Worm (Caenorhabditis elegans) whole organism, young adult: ENCODE results near the gene saeg-1.
A peak's percentile ranks its signal among the peaks of the same experiment; 100 is the strongest.

Source experiments
- B0035.1 ChIP-seq: sonication (generic microtip); optimal IDR thresholded peaks from 2 replicates; lab custom pipeline; 2016; ENCODE audit warnings: missing genetic modification characterization, mild to moderate bottlenecking, missing compliant biosample characterization, missing genotype, missing genetic modification reagents
- B0336.3 ChIP-seq: fragments of 200-800 bp; sonication (Bioruptor generic); IDR thresholded peaks from 2 replicates; pipeline ENCODE4 v1.3.6; 2022; ENCODE audit warnings: missing genetic modification characterization, missing compliant biosample characterization
- C06A6.2 ChIP-seq: fragments of 200-800 bp; sonication (Bioruptor generic); conservative IDR thresholded peaks from 2 replicates; pipeline ENCODE4 v1.3.6; 2022; ENCODE audit warnings: missing genetic modification characterization, missing compliant biosample characterization
- F22D6.2 ChIP-seq: sonication (generic microtip); optimal IDR thresholded peaks from 2 replicates; lab custom pipeline; 2016; ENCODE audit warnings: mild to moderate bottlenecking, missing genetic modification characterization, missing compliant biosample characterization
- T26A5.8 ChIP-seq: sonication (generic microtip); optimal IDR thresholded peaks from 2 replicates; lab custom pipeline; 2016; ENCODE audit warnings: missing genetic modification characterization, missing compliant biosample characterization
- Y79H2A.3 ChIP-seq: fragments of 200-800 bp; sonication (Bioruptor generic); conservative IDR thresholded peaks from 2 replicates; pipeline ENCODE4 v1.3.6; 2022; ENCODE audit warnings: missing genetic modification reagents, missing genetic modification characterization, missing compliant biosample characterization
- aptf-3 ChIP-seq: fragments of 200-800 bp; sonication (Bioruptor generic); IDR thresholded peaks from 2 replicates; pipeline ENCODE4 v1.3.6; 2022; ENCODE audit warnings: missing genetic modification characterization, missing compliant biosample characterization
- bed-2 ChIP-seq: fragments of 200-800 bp; sonication (Bioruptor generic); IDR thresholded peaks from 2 replicates; pipeline ENCODE4 v1.3.6; 2022; ENCODE audit warnings: missing genetic modification reagents, missing genetic modification characterization, missing compliant biosample characterization
- cebp-1 ChIP-seq, 2 experiments: fragments of 200-800 bp in 1 of 2; sonication (Bioruptor generic) in 1 of 2; sonication (generic microtip) in 1 of 2; IDR thresholded peaks in 1 of 2; optimal IDR thresholded peaks in 1 of 2; 2 replicates each; pipeline versions ENCODE4 v1.3.6 to Lab custom; 2017 to 2022; ENCODE audit warnings: missing compliant biosample characterization in 2 of 2, missing genetic modification characterization in 2 of 2, mild to moderate bottlenecking in 1 of 2, missing genetic modification reagents in 1 of 2, moderate library complexity in 1 of 2
- cebp-2 ChIP-seq: fragments of 200-800 bp; sonication (Bioruptor generic); IDR thresholded peaks from 2 replicates; pipeline ENCODE4 v1.3.6; 2022; ENCODE audit warnings: missing genetic modification characterization, missing compliant biosample characterization
- ceh-27 ChIP-seq: fragments of 200-800 bp; sonication (Bioruptor generic); optimal IDR thresholded peaks from 2 replicates; lab custom pipeline; 2018; ENCODE audit warnings: mild to moderate bottlenecking, missing genetic modification characterization, moderate library complexity, missing compliant biosample characterization
- ceh-91 ChIP-seq: fragments of 200-800 bp; sonication (Bioruptor generic); IDR thresholded peaks from 2 replicates; pipeline ENCODE4 v1.3.6; 2022; ENCODE audit warnings: missing genetic modification reagents, missing genetic modification characterization, missing compliant biosample characterization
- chd-7 ChIP-seq: sonication (generic microtip); optimal IDR thresholded peaks from 2 replicates; lab custom pipeline; 2016; ENCODE audit warnings: mild to moderate bottlenecking, missing genetic modification characterization, moderate library complexity, missing compliant biosample characterization
- egl-18 ChIP-seq: fragments of 200-800 bp; sonication (Bioruptor generic); IDR thresholded peaks from 2 replicates; pipeline ENCODE4 v1.3.6; 2022; ENCODE audit warnings: missing genetic modification reagents, missing genetic modification characterization, missing compliant biosample characterization
- gei-17 ChIP-seq: fragments of 200-800 bp; sonication (Bioruptor generic); optimal IDR thresholded peaks from 2 replicates; lab custom pipeline; 2018; ENCODE audit warnings: mild to moderate bottlenecking, missing genetic modification characterization, missing compliant biosample characterization
- him-1 ChIP-seq: sonication (generic microtip); optimal IDR thresholded peaks from 2 replicates; lab custom pipeline; 2016; ENCODE audit warnings: missing genotype, missing genetic modification reagents, missing genetic modification characterization, missing compliant biosample characterization
- hlh-12 ChIP-seq: sonication (generic microtip); optimal IDR thresholded peaks from 2 replicates; lab custom pipeline; 2016; ENCODE audit warnings: missing genetic modification characterization, missing compliant biosample characterization
- hmg-1.2 ChIP-seq: fragments of 200-800 bp; sonication (Bioruptor generic); IDR thresholded peaks from 2 replicates; pipeline ENCODE4 v1.3.6; 2022; ENCODE audit warnings: missing genetic modification reagents, missing genetic modification characterization, missing compliant biosample characterization
- let-607 ChIP-seq, 2 experiments: fragments of 200-800 bp in 1 of 2; sonication (Bioruptor generic) in 1 of 2; sonication (generic microtip) in 1 of 2; optimal IDR thresholded peaks; 2 replicates each; lab custom pipeline; 2016 to 2018; ENCODE audit warnings: mild to moderate bottlenecking in 2 of 2, missing compliant biosample characterization in 2 of 2, missing genetic modification characterization in 2 of 2, moderate library complexity in 2 of 2, missing genotype in 1 of 2
- lin-26 ChIP-seq: fragments of 200-800 bp; sonication (Bioruptor generic); IDR thresholded peaks from 2 replicates; pipeline ENCODE4 v1.3.6; 2022; ENCODE audit warnings: missing genetic modification reagents, missing genetic modification characterization, missing compliant biosample characterization
- lin-40 ChIP-seq: sonication (generic microtip); optimal IDR thresholded peaks from 2 replicates; lab custom pipeline; 2016; ENCODE audit warnings: missing genetic modification characterization, mild to moderate bottlenecking, missing compliant biosample characterization, missing genotype, missing genetic modification reagents
- madf-3 ChIP-seq: fragments of 200-800 bp; sonication (Bioruptor generic); IDR thresholded peaks from 2 replicates; pipeline ENCODE4 v1.3.6; 2022; ENCODE audit warnings: missing genetic modification reagents, missing genetic modification characterization, missing compliant biosample characterization
- madf-8 ChIP-seq: fragments of 200-800 bp; sonication (Bioruptor generic); conservative IDR thresholded peaks from 2 replicates; pipeline ENCODE4 v1.3.6; 2022; ENCODE audit warnings: missing genetic modification reagents, missing genetic modification characterization, missing compliant biosample characterization
- mcd-1 ChIP-seq: fragments of 200-800 bp; sonication (Bioruptor generic); IDR thresholded peaks from 2 replicates; pipeline ENCODE4 v1.3.6; 2022; ENCODE audit warnings: missing genetic modification reagents, missing genetic modification characterization, missing compliant biosample characterization
- mel-28 ChIP-seq: sonication (generic microtip); optimal IDR thresholded peaks from 2 replicates; lab custom pipeline; 2016; ENCODE audit warnings: borderline replicate concordance, mild to moderate bottlenecking, missing genetic modification characterization, missing compliant biosample characterization
- mes-4 ChIP-seq: sonication (generic microtip); optimal IDR thresholded peaks from 2 replicates; lab custom pipeline; 2016; ENCODE audit warnings: missing genotype, missing genetic modification characterization, missing compliant biosample characterization
- mxl-1 ChIP-seq: sonication (generic microtip); optimal IDR thresholded peaks from 2 replicates; lab custom pipeline; 2016; ENCODE audit warnings: missing genetic modification characterization, missing compliant biosample characterization
- nfya-1 ChIP-seq: sonication (generic microtip); optimal IDR thresholded peaks from 2 replicates; lab custom pipeline; 2017; ENCODE audit warnings: antibody characterized with exemption, missing compliant biosample characterization, missing genetic modification characterization, borderline replicate concordance; ENCODE audit not compliant: insufficient read depth
- nfyb-1 ChIP-seq: fragments of 200-800 bp; sonication (Bioruptor generic); IDR thresholded peaks from 2 replicates; pipeline ENCODE4 v1.3.6; 2022; ENCODE audit warnings: missing genetic modification reagents, missing genetic modification characterization, missing compliant biosample characterization
- nhr-80 ChIP-seq: sonication (generic microtip); optimal IDR thresholded peaks from 2 replicates; lab custom pipeline; 2016; ENCODE audit warnings: missing genetic modification characterization, missing compliant biosample characterization
- nhr-90 ChIP-seq: sonication (generic microtip); optimal IDR thresholded peaks from 2 replicates; lab custom pipeline; 2016; ENCODE audit warnings: missing genotype, mild to moderate bottlenecking, missing genetic modification characterization, missing compliant biosample characterization
- snpc-1.1 ChIP-seq: sonication (generic microtip); optimal IDR thresholded peaks from 2 replicates; lab custom pipeline; 2017; ENCODE audit warnings: missing genetic modification characterization, mild to moderate bottlenecking, missing compliant biosample characterization, antibody characterized with exemption, moderate library complexity, missing genotype, missing genetic modification reagents; ENCODE audit not compliant: insufficient read depth
- snpc-4 ChIP-seq, 5 experiments: fragments of 150-350 bp in 1 of 5; sonication (generic microtip) in 4 of 5; optimal IDR thresholded peaks; 2 replicates each; lab custom pipeline; 2014 to 2018; ENCODE audit warnings: missing genetic modification characterization in 5 of 5, missing biosample characterization in 3 of 5, antibody characterized with exemption in 2 of 5, mild to moderate bottlenecking in 2 of 5, missing compliant biosample characterization in 2 of 5, missing genotype in 2 of 5, moderate library complexity in 2 of 5, missing genetic modification reagents in 1 of 5
- somi-1 ChIP-seq: fragments of 200-800 bp; sonication (Bioruptor generic); optimal IDR thresholded peaks from 2 replicates; lab custom pipeline; 2018; ENCODE audit warnings: mild to moderate bottlenecking, missing genetic modification characterization, missing compliant biosample characterization
- tbp1 ChIP-seq: fragments of 200-800 bp; sonication (Bioruptor generic); optimal IDR thresholded peaks from 2 replicates; lab custom pipeline; 2018; ENCODE audit warnings: mild to moderate bottlenecking, missing genetic modification characterization, missing compliant biosample characterization
- tlf-1 ChIP-seq: fragments of 200-800 bp; sonication (Bioruptor generic); optimal IDR thresholded peaks from 2 replicates; lab custom pipeline; 2018; ENCODE audit warnings: mild to moderate bottlenecking, missing genetic modification characterization, missing compliant biosample characterization
- unc-62 ChIP-seq: fragments of 150-350 bp; optimal IDR thresholded peaks from 2 replicates; lab custom pipeline; 2014; ENCODE audit warnings: missing biosample characterization, missing genetic modification reagents, missing genetic modification characterization
- zfh-2 ChIP-seq: fragments of 200-800 bp; sonication (Bioruptor generic); conservative IDR thresholded peaks from 2 replicates; pipeline ENCODE4 v1.3.6; 2022; ENCODE audit warnings: missing genetic modification reagents, missing genetic modification characterization, missing compliant biosample characterization
- ztf-3 ChIP-seq: fragments of 200-800 bp; sonication (Bioruptor generic); optimal IDR thresholded peaks from 2 replicates; lab custom pipeline; 2018; ENCODE audit warnings: mild to moderate bottlenecking, missing genetic modification characterization, missing compliant biosample characterization

saeg-1 gene

ce11 chrV:10860526-10861037, 4.9 kb downstream of the saeg-1 start:
- TF ChIP-seq madf-3 (GFP tag; lab: Robert Waterston, UW) (no peak), ceh-27 (GFP tag; lab: Kevin White, UChicago) (no peak), cebp-1 (GFP tag; IDR thresholded peaks at IDR 0.05; lab: Robert Waterston, UW) (no peak), cebp-1 (tag; optimal IDR thresholded peaks at IDR 0.05; lab: Kevin White, UChicago) (no peak), egl-18 (GFP tag; lab: Robert Waterston, UW) (no peak), ztf-3 (no peak), C06A6.2 (GFP tag; lab: Robert Waterston, UW) (no peak), hmg-1.2 (no peak), mxl-1 (no peak), madf-8 (no peak)

ce11 chrV:10859775-10860174, 5.7 kb downstream of the saeg-1 start:
- TF ChIP-seq nfya-1 (no peak), nhr-80 (peak; percentile 81)

DNA sequence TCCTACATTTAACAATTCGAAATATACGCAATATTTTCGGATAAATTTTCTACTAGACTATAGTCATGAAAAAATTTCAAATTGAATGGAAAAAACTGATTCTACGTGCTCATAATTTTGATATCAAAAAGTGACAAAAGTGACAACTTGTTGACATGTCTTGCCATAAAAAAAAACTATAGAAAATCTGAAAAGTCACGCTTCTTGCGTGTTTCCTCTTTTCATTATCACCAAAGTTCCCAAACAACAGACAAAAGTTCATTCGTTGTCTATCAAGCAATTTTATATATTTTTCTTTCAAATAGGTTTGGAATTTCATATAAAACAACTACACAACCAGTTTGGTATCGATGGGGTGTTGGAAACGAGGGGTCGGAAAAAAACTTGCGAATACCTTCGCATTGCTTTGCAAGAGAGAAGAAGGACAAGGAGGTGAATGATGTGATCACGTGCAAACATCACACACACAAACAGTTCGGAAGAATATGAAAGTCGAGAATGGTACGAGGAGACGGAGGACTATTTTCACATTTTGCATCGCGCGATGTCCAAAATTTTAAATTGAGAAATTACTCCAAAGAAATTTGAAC, 6.4 kb downstream of the saeg-1 start:
- TF ChIP-seq mcd-1 (GFP tag; lab: Robert Waterston, UW) (no peak), mel-28 (tag; lab: Kevin White, UChicago) (no peak), T26A5.8 (tag; lab: Kevin White, UChicago) (no peak), unc-62 (peak; percentile 37), cebp-1 (GFP tag; IDR thresholded peaks at IDR 0.05; lab: Robert Waterston, UW) (no peak), cebp-1 (tag; optimal IDR thresholded peaks at IDR 0.05; lab: Kevin White, UChicago) (no peak), Y79H2A.3 (GFP tag; lab: Robert Waterston, UW) (no peak), somi-1 (GFP tag; lab: Kevin White, UChicago) (no peak), mxl-1 (no peak), nfyb-1 (no peak), him-1 (tag; lab: Kevin White, UChicago) (no peak), hlh-12 (tag; lab: Kevin White, UChicago) (no peak), nhr-80 (peak; percentile 18), B0035.1 (tag; lab: Kevin White, UChicago) (no peak), hmg-1.2 (0 out of 2 replicates have a peak, but pooled peaks have one; percentile 16), aptf-3 (no peak), snpc-1.1 (tag; lab: Kevin White, UChicago) (no peak), ztf-3 (no peak)

ce11 chrV:10858340-10858739, 7.2 kb downstream of the saeg-1 start:
- TF ChIP-seq nhr-90 (no peak), ceh-27 (GFP tag; lab: Kevin White, UChicago) (peak; percentile 72), somi-1 (GFP tag; lab: Kevin White, UChicago) (peak; percentile 91), lin-26 (GFP tag; lab: Robert Waterston, UW) (0 out of 2 replicates have a peak, but pooled peaks have one; percentile 49), hlh-12 (tag; lab: Kevin White, UChicago) (no peak), F22D6.2 (tag; lab: Kevin White, UChicago) (no peak), ceh-91 (GFP tag; lab: Robert Waterston, UW) (no peak), snpc-4 (GFP tag; optimal IDR thresholded peaks at IDR 0.05; lab: Kevin White, UChicago) (no peak), snpc-4 (tag; optimal IDR thresholded peaks at IDR 0.05; lab: Kevin White, UChicago) (peak in 3 of 4 experiments; percentile 4 to 31 (median 8)), cebp-1 (GFP tag; IDR thresholded peaks at IDR 0.05; lab: Robert Waterston, UW) (no peak), cebp-1 (tag; optimal IDR thresholded peaks at IDR 0.05; lab: Kevin White, UChicago) (peak; percentile 77), cebp-2 (GFP tag; lab: Robert Waterston, UW) (no peak), chd-7 (peak; percentile 80), lin-40 (tag; lab: Kevin White, UChicago) (peak; percentile 67), mes-4 (tag; lab: Kevin White, UChicago) (no peak), nfyb-1 (peak; percentile 57; the same call in 1 of the 2 replicates), C06A6.2 (GFP tag; lab: Robert Waterston, UW) (peak; percentile 72), zfh-2 (GFP tag; lab: Robert Waterston, UW) (peak; percentile 96), mcd-1 (GFP tag; lab: Robert Waterston, UW) (0 out of 2 replicates have a peak, but pooled peaks have one; percentile 30), B0336.3 (GFP tag; lab: Robert Waterston, UW) (0 out of 2 replicates have a peak, but pooled peaks have one; percentile 52), bed-2 (no peak), hmg-1.2 (peak; percentile 50; the same call in 1 of the 2 replicates), tlf-1 (peak; percentile 26), tbp1 (GFP tag; lab: Kevin White, UChicago) (peak; percentile 3), let-607 (tag; optimal IDR thresholded peaks at IDR 0.05; lab: Kevin White, UChicago) (peak in 1 of 2 experiments; percentile 21), gei-17 (GFP tag; lab: Kevin White, UChicago) (peak; percentile 17)
